3 fruit fly cellular contexts compared by ENCODE assay signal in genomic region chr3L:21773855-21774254, dm6.
TF ChIP-seq lines count a peak whose summit lies in the region.

No protein-coding gene starts in this region.

- no peak for TF ChIP-seq CTCF in whole organism, embryonic (GFP tag; optimal IDR thresholded peaks at IDR 0.05; lab: Kevin White, UChicago)

TF ChIP-seq in whole organism, adult, 20 proteins besides CTCF, POLR2A, EP300 and RAD21:
- TF ChIP-seq CG33017 (tag; optimal IDR thresholded peaks at IDR 0.05; lab: Kevin White, UChicago) (no peak), kay (GFP tag; lab: Kevin White, UChicago; ENCODE audit: borderline replicate concordance) (peak; percentile 32), CG12768 (GFP tag; optimal IDR thresholded peaks at IDR 0.05; lab: Kevin White, UChicago) (no peak)

TF ChIP-seq in whole organism, embryonic, 481 proteins besides CTCF, POLR2A, EP300 and RAD21:
- TF ChIP-seq CG42726 (GFP tag; IDR thresholded peaks at IDR 0.05; lab: Robert Waterston, UW; ENCODE audit: partially characterized antibody) (0 out of 2 replicates have a peak, but pooled peaks have one; percentile 40), CG6791 (GFP tag; IDR thresholded peaks at IDR 0.05; lab: Robert Waterston, UW; ENCODE audit: partially characterized antibody) (0 out of 3 replicates have a peak, but pooled peaks have one; percentile 41), CG17385 (GFP tag; optimal IDR thresholded peaks at IDR 0.05; lab: Kevin White, UChicago) (no peak), knrl (GFP tag; IDR thresholded peaks at IDR 0.05; lab: Robert Waterston, UW; ENCODE audit: partially characterized antibody) (peak; percentile 25; the same call in 1 of the 3 replicates), BEAF-32 (GFP tag; optimal IDR thresholded peaks at IDR 0.05; lab: Kevin White, UChicago) (peak; percentile 43), Optix (GFP tag; IDR thresholded peaks at IDR 0.05; lab: Robert Waterston, UW) (no peak), unc-4 (GFP tag; IDR thresholded peaks at IDR 0.05; lab: Robert Waterston, UW; ENCODE audit: partially characterized antibody) (0 out of 2 replicates have a peak, but pooled peaks have one; percentile 26), Dp (GFP tag; optimal IDR thresholded peaks at IDR 0.05; lab: Kevin White, UChicago) (peak; percentile 98), CG1603 (tag; optimal IDR thresholded peaks at IDR 0.05; lab: Kevin White, UChicago) (peak; percentile 35), ro (GFP tag; IDR thresholded peaks at IDR 0.05; lab: Robert Waterston, UW) (no peak), CG3847 (GFP tag; IDR thresholded peaks at IDR 0.05; lab: Robert Waterston, UW) (peak; percentile 33; the same call in 1 of the 2 replicates), Mes4 (GFP tag; optimal IDR thresholded peaks at IDR 0.05; lab: Kevin White, UChicago) (no peak), pzg (GFP tag; optimal IDR thresholded peaks at IDR 0.05; lab: Kevin White, UChicago) (peak; percentile 47), Lhr (GFP tag; optimal IDR thresholded peaks at IDR 0.05; lab: Kevin White, UChicago) (peak; percentile 77), amos (GFP tag; IDR thresholded peaks at IDR 0.05; lab: Robert Waterston, UW; ENCODE audit: partially characterized antibody) (peak; percentile 25; the same call in 1 of the 2 replicates), Myb (GFP tag; optimal IDR thresholded peaks at IDR 0.05; lab: Kevin White, UChicago) (peak; percentile 86), stwl (tag; optimal IDR thresholded peaks at IDR 0.05; lab: Kevin White, UChicago) (peak; percentile 45), Scr (GFP tag; IDR thresholded peaks at IDR 0.05; lab: Robert Waterston, UW; ENCODE audit: partially characterized antibody) (0 out of 2 replicates have a peak, but pooled peaks have one; percentile 31), trem (tag; optimal IDR thresholded peaks at IDR 0.05; lab: Kevin White, UChicago) (peak; percentile 16), mld (GFP tag; IDR thresholded peaks at IDR 0.05; lab: Robert Waterston, UW; ENCODE audit: partially characterized antibody) (no peak), cg (GFP tag; optimal IDR thresholded peaks at IDR 0.05; lab: Kevin White, UChicago) (no peak), h (optimal IDR thresholded peaks at IDR 0.05; lab: Kevin White, UChicago) (no peak), E2f2 (GFP tag; IDR thresholded peaks at IDR 0.05; lab: Robert Waterston, UW) (peak; percentile 99), CG11504 (tag; optimal IDR thresholded peaks at IDR 0.05; lab: Kevin White, UChicago) (peak; percentile 65), CG14014 (GFP tag; IDR thresholded peaks at IDR 0.05; lab: Robert Waterston, UW) (no peak), sens (GFP tag; lab: Kevin White, UChicago) (peak; percentile 70), sima (GFP tag; optimal IDR thresholded peaks at IDR 0.05; lab: Kevin White, UChicago) (no peak)
TF ChIP-seq in whole organism, embryonic: peak in this region for 18.

TF ChIP-seq in whole organism, pupa, 21 proteins besides CTCF, POLR2A, EP300 and RAD21:
- TF ChIP-seq D1 (tag; optimal IDR thresholded peaks at IDR 0.05; lab: Kevin White, UChicago) (peak; percentile 1), Ets98B (GFP tag; IDR thresholded peaks at IDR 0.05; lab: Robert Waterston, UW) (no peak), CG10348 (GFP tag; IDR thresholded peaks at IDR 0.05; lab: Robert Waterston, UW) (no peak), CG9948 (tag; optimal IDR thresholded peaks at IDR 0.05; lab: Kevin White, UChicago) (no peak), CG14655 (GFP tag; optimal IDR thresholded peaks at IDR 0.05; lab: Kevin White, UChicago) (no peak)
